Fruit fly (Drosophila melanogaster): ENCODE measurements around the gene CG43678.
A peak's percentile ranks its signal among the peaks of the same experiment; 100 is the strongest.

CG43678 gene

DNA sequence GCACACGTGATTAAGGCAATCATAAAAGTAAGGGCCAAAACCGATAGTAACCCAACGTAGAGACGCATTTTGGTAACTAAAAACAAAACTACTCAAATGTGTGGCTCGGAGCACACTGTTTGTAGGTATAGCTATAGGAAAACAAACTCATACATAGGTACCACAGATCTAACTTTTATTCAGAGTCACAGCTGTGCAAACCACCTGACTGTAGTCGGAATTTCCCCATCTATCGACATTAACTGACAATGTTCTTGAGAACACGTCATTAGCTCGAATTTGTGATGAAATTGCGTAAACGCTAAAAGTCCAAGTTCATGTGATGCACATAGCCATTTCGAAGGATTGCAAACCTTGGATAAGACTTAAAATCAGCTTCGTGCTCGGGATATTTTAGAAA, at the start of gene CG43678:
CG43678 (minus strand) TSS at position 101 of the 400 bp plus-strand sequence.
- TF ChIP-seq Clk (GFP tag; optimal IDR thresholded peaks at IDR 0.05) (no peak), bab1 (GFP tag; optimal IDR thresholded peaks at IDR 0.05) (no peak), CG1620 (GFP tag; optimal IDR thresholded peaks at IDR 0.05) (no peak), pad (GFP tag; optimal IDR thresholded peaks at IDR 0.05) (no peak), CG5204 (GFP tag; optimal IDR thresholded peaks at IDR 0.05) (no peak)

dm6 chr3L:15097878-15098520, 48.7 kb upstream of the CG43678 start, which contains the start of gene Ctps:
TSS of gene Ctps (plus strand) at chr3L:15097914.
- TF ChIP-seq CG7045 (GFP tag; optimal IDR thresholded peaks at IDR 0.05), result no peak
- TF ChIP-seq cic (GFP tag; optimal IDR thresholded peaks at IDR 0.05), result no peak
- TF ChIP-seq bab1 (GFP tag; optimal IDR thresholded peaks at IDR 0.05), result peak; percentile 51
- TF ChIP-seq kay (GFP tag; ENCODE audit: borderline replicate concordance), result peak; percentile 95
- no peak for TF ChIP-seq CG1620 (GFP tag; optimal IDR thresholded peaks at IDR 0.05)
- no peak for TF ChIP-seq CG14711 (tag; optimal IDR thresholded peaks at IDR 0.05)
- no peak for TF ChIP-seq CG33017 (tag; optimal IDR thresholded peaks at IDR 0.05)
- TF ChIP-seq tj (GFP tag; optimal IDR thresholded peaks at IDR 0.05), result no peak
- TF ChIP-seq ovo (GFP tag; optimal IDR thresholded peaks at IDR 0.05), result no peak
- no peak for TF ChIP-seq pad (GFP tag; optimal IDR thresholded peaks at IDR 0.05)
- no peak for TF ChIP-seq Hr96 (GFP tag; optimal IDR thresholded peaks at IDR 0.05)
- no peak for TF ChIP-seq toe (GFP tag; optimal IDR thresholded peaks at IDR 0.05)
- TF ChIP-seq CG5204 (GFP tag; optimal IDR thresholded peaks at IDR 0.05), result no peak
- TF ChIP-seq cnc (optimal IDR thresholded peaks at IDR 0.05), result no peak
- peak; percentile 16 for TF ChIP-seq CG12768 (GFP tag; optimal IDR thresholded peaks at IDR 0.05)
- TF ChIP-seq CG11617 (GFP tag; optimal IDR thresholded peaks at IDR 0.05), result no peak
- TF ChIP-seq CG7101 (tag; optimal IDR thresholded peaks at IDR 0.05), result peak; percentile 34
- TF ChIP-seq Crg-1 (GFP tag; optimal IDR thresholded peaks at IDR 0.05), result no peak
- no peak for TF ChIP-seq Clk (GFP tag; optimal IDR thresholded peaks at IDR 0.05)
- TF ChIP-seq Mnt (GFP tag; optimal IDR thresholded peaks at IDR 0.05), result peak; percentile 61

DNA sequence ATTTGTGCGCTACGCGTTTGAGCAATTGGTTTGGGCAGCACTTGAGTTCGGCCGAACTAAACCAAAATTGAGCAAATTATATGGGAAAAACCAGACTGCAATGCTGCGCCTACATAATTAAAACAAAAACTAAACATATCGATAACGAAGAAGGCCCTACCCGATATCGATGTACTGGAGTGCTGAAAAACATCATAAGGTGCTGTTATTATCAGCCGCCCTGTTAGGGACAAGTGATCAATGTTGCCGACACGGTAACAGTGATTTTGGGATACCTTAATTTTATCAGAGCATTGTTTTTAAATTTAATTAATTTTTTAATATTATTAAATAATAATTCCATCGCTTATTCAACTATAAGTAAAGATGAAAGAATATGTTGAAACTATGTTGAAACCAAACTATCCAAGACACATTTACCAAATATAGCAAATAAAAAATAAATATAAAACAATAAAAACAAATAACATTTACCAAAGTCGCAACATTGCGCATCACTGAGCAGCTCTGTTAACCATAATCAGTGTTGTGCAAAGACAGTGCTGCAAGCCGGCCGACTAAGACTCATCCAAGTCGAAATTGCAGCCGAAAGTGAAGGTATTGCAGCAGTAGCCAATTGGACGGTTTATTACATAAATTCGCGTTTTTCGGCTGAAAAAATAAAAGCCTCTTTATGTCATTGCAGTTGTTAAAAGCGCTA, 45.4 kb upstream of the CG43678 start, which contains the start of the genes sstn, Plp and GlyRS:
sstn (minus strand) TSS at position 131 of the 700 bp plus-strand sequence.
Plp (minus strand) TSS at position 136 of the 700 bp plus-strand sequence.
GlyRS (plus strand) TSS at position 554 of the 700 bp plus-strand sequence.
- TF ChIP-seq CG11617 (GFP tag; optimal IDR thresholded peaks at IDR 0.05) (peak; percentile 57), CG33017 (tag; optimal IDR thresholded peaks at IDR 0.05) (no peak), Crg-1 (GFP tag; optimal IDR thresholded peaks at IDR 0.05) (peak; percentile 31), CG7045 (GFP tag; optimal IDR thresholded peaks at IDR 0.05) (peak; percentile 36), CG12768 (GFP tag; optimal IDR thresholded peaks at IDR 0.05) (peak; percentile 54), CG7101 (tag; optimal IDR thresholded peaks at IDR 0.05) (peak; percentile 58), CG5204 (GFP tag; optimal IDR thresholded peaks at IDR 0.05) (no peak), ovo (GFP tag; optimal IDR thresholded peaks at IDR 0.05) (peak; percentile 37), bab1 (GFP tag; optimal IDR thresholded peaks at IDR 0.05) (peak; percentile 58), cnc (optimal IDR thresholded peaks at IDR 0.05) (no peak), Mnt (GFP tag; optimal IDR thresholded peaks at IDR 0.05) (peak; percentile 61), CG14711 (tag; optimal IDR thresholded peaks at IDR 0.05) (peak; percentile 60), kay (GFP tag; ENCODE audit: borderline replicate concordance) (peak; percentile 81), pad (GFP tag; optimal IDR thresholded peaks at IDR 0.05) (peak; percentile 64), tj (GFP tag; optimal IDR thresholded peaks at IDR 0.05) (peak; percentile 34)

DNA sequence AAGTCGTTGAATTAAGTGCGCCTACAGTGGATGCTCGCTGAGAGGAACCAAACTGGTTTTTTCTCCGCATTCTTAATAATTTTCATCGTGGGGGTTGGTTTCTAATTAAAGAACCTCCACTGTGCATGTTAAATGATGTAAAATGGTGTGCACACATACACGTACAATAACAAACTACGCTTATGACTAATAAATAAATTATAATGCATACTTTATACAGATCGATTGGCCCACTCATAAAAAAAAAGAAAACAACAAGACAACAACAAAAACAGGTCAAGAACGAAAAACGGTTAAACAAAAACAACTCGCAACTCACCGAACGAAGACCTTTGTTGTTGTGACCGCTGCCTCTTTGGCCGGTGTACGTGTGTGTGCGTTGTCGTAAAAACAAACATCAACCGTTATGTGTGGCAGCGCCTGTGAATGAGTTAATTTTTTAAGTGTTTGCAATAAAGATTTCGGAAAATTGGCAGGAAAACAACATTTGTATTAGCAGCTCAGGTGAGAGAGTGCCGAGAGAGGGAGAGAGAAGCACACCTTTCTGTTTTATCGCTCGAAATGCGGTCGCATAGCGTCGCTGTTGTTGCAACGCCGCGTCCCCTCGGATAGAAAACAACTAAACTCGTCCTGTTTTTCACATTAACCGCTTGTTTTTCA, 44.8 kb upstream of the CG43678 start:
- TF ChIP-seq tj (GFP tag; optimal IDR thresholded peaks at IDR 0.05) (no peak), CG12768 (GFP tag; optimal IDR thresholded peaks at IDR 0.05) (peak; percentile 8), Clk (GFP tag; optimal IDR thresholded peaks at IDR 0.05) (no peak), ovo (GFP tag; optimal IDR thresholded peaks at IDR 0.05) (peak; percentile 65), Mnt (GFP tag; optimal IDR thresholded peaks at IDR 0.05) (no peak), CG7101 (tag; optimal IDR thresholded peaks at IDR 0.05) (no peak), CG7045 (GFP tag; optimal IDR thresholded peaks at IDR 0.05) (no peak), toe (GFP tag; optimal IDR thresholded peaks at IDR 0.05) (no peak), kay (GFP tag; ENCODE audit: borderline replicate concordance) (peak; percentile 44), CG11617 (GFP tag; optimal IDR thresholded peaks at IDR 0.05) (no peak), pad (GFP tag; optimal IDR thresholded peaks at IDR 0.05) (no peak), CG1620 (GFP tag; optimal IDR thresholded peaks at IDR 0.05) (no peak), CG5204 (GFP tag; optimal IDR thresholded peaks at IDR 0.05) (no peak), cnc (optimal IDR thresholded peaks at IDR 0.05) (no peak), CG33017 (tag; optimal IDR thresholded peaks at IDR 0.05) (no peak), bab1 (GFP tag; optimal IDR thresholded peaks at IDR 0.05) (peak; percentile 29), Crg-1 (GFP tag; optimal IDR thresholded peaks at IDR 0.05) (no peak), CG14711 (tag; optimal IDR thresholded peaks at IDR 0.05) (no peak), cic (GFP tag; optimal IDR thresholded peaks at IDR 0.05) (no peak), Hr96 (GFP tag; optimal IDR thresholded peaks at IDR 0.05) (no peak)

dm6 chr3L:15089887-15090679, 40.8 kb upstream of the CG43678 start:
- TF ChIP-seq CG12768 (GFP tag; optimal IDR thresholded peaks at IDR 0.05) (no peak), CG7045 (GFP tag; optimal IDR thresholded peaks at IDR 0.05) (no peak), CG33017 (tag; optimal IDR thresholded peaks at IDR 0.05) (no peak), bab1 (GFP tag; optimal IDR thresholded peaks at IDR 0.05) (no peak), CG5204 (GFP tag; optimal IDR thresholded peaks at IDR 0.05) (no peak), cnc (optimal IDR thresholded peaks at IDR 0.05) (no peak), CG11617 (GFP tag; optimal IDR thresholded peaks at IDR 0.05) (no peak), pad (GFP tag; optimal IDR thresholded peaks at IDR 0.05) (no peak), Crg-1 (GFP tag; optimal IDR thresholded peaks at IDR 0.05) (no peak), ovo (GFP tag; optimal IDR thresholded peaks at IDR 0.05) (no peak), CG7101 (tag; optimal IDR thresholded peaks at IDR 0.05) (no peak), Clk (GFP tag; optimal IDR thresholded peaks at IDR 0.05) (no peak), Mnt (GFP tag; optimal IDR thresholded peaks at IDR 0.05) (no peak), CG14711 (tag; optimal IDR thresholded peaks at IDR 0.05) (no peak), cic (GFP tag; optimal IDR thresholded peaks at IDR 0.05) (no peak), kay (GFP tag; ENCODE audit: borderline replicate concordance) (no peak), Hr96 (GFP tag; optimal IDR thresholded peaks at IDR 0.05) (no peak)

Data from whole organism, adult.